Worm (Caenorhabditis elegans) whole organism, L1 larva: Measurements from ENCODE around the gene F49C12.15.

Experiments
- C16A3.4 ChIP-seq: fragments of 150-350 bp; optimal IDR thresholded peaks from 2 replicates; lab custom pipeline; 2014; ENCODE audit warnings: missing biosample characterization, missing genetic modification characterization
- Y116A8C.19 ChIP-seq: sonication (generic microtip); optimal IDR thresholded peaks from 2 replicates; lab custom pipeline; 2016; ENCODE audit warnings: missing compliant biosample characterization, missing genetic modification characterization, borderline replicate concordance
- aha-1 ChIP-seq: fragments of 150-350 bp; optimal IDR thresholded peaks from 2 replicates; lab custom pipeline; 2014; ENCODE audit warnings: missing biosample characterization, missing genetic modification characterization
- ama-1 ChIP-seq: fragments of 150-350 bp; optimal IDR thresholded peaks from 2 replicates; lab custom pipeline; 2014
- blmp-1 ChIP-seq: fragments of 150-350 bp; optimal IDR thresholded peaks from 2 replicates; lab custom pipeline; 2014; ENCODE audit warnings: missing biosample characterization, missing genetic modification characterization
- ceh-82 ChIP-seq, 3 experiments: fragments of 150-350 bp in 1 of 3; sonication (generic microtip) in 2 of 3; optimal IDR thresholded peaks; 2 replicates each; lab custom pipeline; 2014 to 2017; ENCODE audit warnings: missing biosample characterization in 3 of 3, missing genetic modification characterization in 3 of 3
- ces-1 ChIP-seq: fragments of 150-350 bp; optimal IDR thresholded peaks from 2 replicates; lab custom pipeline; 2014; ENCODE audit warnings: missing biosample characterization, missing genetic modification reagents, missing genetic modification characterization
- dpl-1 ChIP-seq, 3 experiments: fragments of 150-350 bp in 2 of 3; sonication (generic microtip) in 1 of 3; optimal IDR thresholded peaks; 2 replicates each; lab custom pipeline; 2014 to 2017; ENCODE audit warnings: missing biosample characterization in 3 of 3, missing genetic modification characterization in 3 of 3, missing genetic modification reagents in 3 of 3
- efl-1 ChIP-seq, 4 experiments: fragments of 150-350 bp; optimal IDR thresholded peaks in 3 of 4; peaks in 1 of 4; 1 replicate in 1 of 4; 2 replicates in 3 of 4; lab custom pipeline; 2014; ENCODE audit warnings: missing biosample characterization in 2 of 4, missing genetic modification characterization in 2 of 4, missing genetic modification reagents in 2 of 4
- egl-27 ChIP-seq, 2 experiments: fragments of 150-350 bp in 1 of 2; sonication (generic microtip); optimal IDR thresholded peaks; 3 replicates each; lab custom pipeline; 2017 to 2018; ENCODE audit warnings: missing biosample characterization in 2 of 2, missing genetic modification characterization in 2 of 2, missing genetic modification reagents in 2 of 2
- elt-2 ChIP-seq: sonication (generic microtip); optimal IDR thresholded peaks from 2 replicates; lab custom pipeline; 2016; ENCODE audit warnings: missing genetic modification characterization, mild to moderate bottlenecking, inconsistent platforms, missing compliant biosample characterization, missing genetic modification reagents
- elt-3 ChIP-seq, 6 experiments: fragments of 150-350 bp in 1 of 6; sonication (generic microtip); optimal IDR thresholded peaks; 2 replicates each; lab custom pipeline; 2017 to 2018; ENCODE audit warnings: missing biosample characterization in 6 of 6, missing genetic modification characterization in 6 of 6, inconsistent platforms in 1 of 6
- hlh-4 ChIP-seq: sonication (generic microtip); optimal IDR thresholded peaks from 2 replicates; lab custom pipeline; 2016; ENCODE audit warnings: mild to moderate bottlenecking, missing genetic modification characterization, missing compliant biosample characterization
- irx-1 ChIP-seq: sonication (generic microtip); optimal IDR thresholded peaks from 2 replicates; lab custom pipeline; 2016; ENCODE audit warnings: missing genetic modification characterization, missing compliant biosample characterization
- lin-14 ChIP-seq: fragments of 200-800 bp; sonication (Bioruptor generic); optimal IDR thresholded peaks from 2 replicates; lab custom pipeline; 2018; ENCODE audit warnings: mild to moderate bottlenecking, missing genetic modification characterization, moderate library complexity, missing compliant biosample characterization
- lin-35 ChIP-seq, 2 experiments: fragments of 150-350 bp; optimal IDR thresholded peaks; 2 replicates each; lab custom pipeline; 2014; ENCODE audit warnings: missing biosample characterization in 2 of 2, missing genetic modification characterization in 2 of 2, missing genetic modification reagents in 2 of 2
- lir-3 ChIP-seq: sonication (generic microtip); optimal IDR thresholded peaks from 2 replicates; lab custom pipeline; 2016; ENCODE audit warnings: mild to moderate bottlenecking, missing genetic modification characterization, moderate library complexity, missing compliant biosample characterization; ENCODE audit not compliant: poor library complexity
- lsy-2 ChIP-seq, 2 experiments: fragments of 150-350 bp; optimal IDR thresholded peaks; 2 replicates each; lab custom pipeline; 2014; ENCODE audit warnings: missing biosample characterization in 2 of 2, missing genetic modification characterization in 2 of 2
- mdl-1 ChIP-seq, 2 experiments: fragments of 150-350 bp; optimal IDR thresholded peaks; 2 replicates each; lab custom pipeline; 2014 to 2017; ENCODE audit warnings: missing biosample characterization in 2 of 2, missing genetic modification characterization in 2 of 2, inconsistent platforms in 1 of 2
- mep-1 ChIP-seq: fragments of 150-350 bp; optimal IDR thresholded peaks from 2 replicates; lab custom pipeline; 2014; ENCODE audit warnings: missing biosample characterization, missing genetic modification characterization
- nhr-11 ChIP-seq: fragments of 150-350 bp; optimal IDR thresholded peaks from 2 replicates; lab custom pipeline; 2014; ENCODE audit warnings: missing biosample characterization, missing genetic modification characterization
- nhr-20 ChIP-seq: sonication (generic microtip); optimal IDR thresholded peaks from 2 replicates; lab custom pipeline; 2016; ENCODE audit warnings: mild to moderate bottlenecking, missing genetic modification characterization, missing compliant biosample characterization
- nhr-47 ChIP-seq: sonication (generic microtip); optimal IDR thresholded peaks from 2 replicates; lab custom pipeline; 2016; ENCODE audit warnings: mild to moderate bottlenecking, missing genetic modification characterization, moderate library complexity, missing compliant biosample characterization
- nhr-71 ChIP-seq: sonication (generic microtip); optimal IDR thresholded peaks from 2 replicates; lab custom pipeline; 2016; ENCODE audit warnings: mild to moderate bottlenecking, missing genetic modification characterization, moderate library complexity, missing compliant biosample characterization
- nhr-77 ChIP-seq: fragments of 150-350 bp; optimal IDR thresholded peaks from 2 replicates; lab custom pipeline; 2014; ENCODE audit warnings: missing biosample characterization, missing genetic modification characterization
- nhr-84 ChIP-seq: sonication (generic microtip); optimal IDR thresholded peaks from 2 replicates; lab custom pipeline; 2017; ENCODE audit warnings: missing biosample characterization, missing genetic modification characterization
- nhr-85 ChIP-seq: sonication (generic microtip); peaks from one replicate; lab custom pipeline; 2016; ENCODE audit warnings: missing genetic modification characterization, inconsistent platforms, missing compliant biosample characterization
- nhr-90 ChIP-seq: sonication (generic microtip); optimal IDR thresholded peaks from 2 replicates; lab custom pipeline; 2016; ENCODE audit warnings: mild to moderate bottlenecking, missing genetic modification characterization, missing compliant biosample characterization; ENCODE audit not compliant: poor library complexity
- pqm-1 ChIP-seq: sonication (generic microtip); optimal IDR thresholded peaks from 3 replicates; lab custom pipeline; 2017; ENCODE audit warnings: missing biosample characterization, missing genetic modification characterization
- rnt-1 ChIP-seq: sonication (generic microtip); optimal IDR thresholded peaks from 2 replicates; lab custom pipeline; 2016; ENCODE audit warnings: mild to moderate bottlenecking, missing genetic modification characterization, moderate library complexity, missing compliant biosample characterization
- snpc-4 ChIP-seq: fragments of 150-350 bp; optimal IDR thresholded peaks from 2 replicates; lab custom pipeline; 2014; ENCODE audit warnings: missing biosample characterization, missing genetic modification characterization
- snu-23 ChIP-seq: sonication (generic microtip); optimal IDR thresholded peaks from 2 replicates; lab custom pipeline; 2016; ENCODE audit warnings: missing genetic modification characterization, missing compliant biosample characterization
- sup-37 ChIP-seq: fragments of 200-800 bp; sonication (Bioruptor generic); optimal IDR thresholded peaks from 2 replicates; lab custom pipeline; 2018; ENCODE audit warnings: mild to moderate bottlenecking, missing genetic modification characterization, missing compliant biosample characterization
- swsn-7 ChIP-seq: sonication (generic microtip); optimal IDR thresholded peaks from 2 replicates; lab custom pipeline; 2016; ENCODE audit warnings: missing genetic modification characterization, missing compliant biosample characterization
- tbx-2 ChIP-seq: sonication (generic microtip); optimal IDR thresholded peaks from 2 replicates; lab custom pipeline; 2016; ENCODE audit warnings: missing genetic modification characterization, missing compliant biosample characterization
- xbp-1 ChIP-seq: sonication (generic microtip); optimal IDR thresholded peaks from 2 replicates; lab custom pipeline; 2016; ENCODE audit warnings: missing genetic modification characterization, missing compliant biosample characterization

Gene F49C12.15

ce11 chrIV:9333007-9333406 is 8.8 kb downstream of the F49C12.15 start:
- TF ChIP-seq ama-1 (lab: Kevin White, UChicago) (peak; percentile 45), nhr-90 (tag; lab: Kevin White, UChicago) (peak; percentile 5), aha-1 (tag; lab: Kevin White, UChicago) (no peak), efl-1 (optimal IDR thresholded peaks at IDR 0.05; lab: Kevin White, UChicago) (no peak), efl-1 (GFP tag; optimal IDR thresholded peaks at IDR 0.05 in 1 of 2; lab: Kevin White, UChicago) (peak in 1 of 2 experiments; percentile 41), sup-37 (GFP tag; lab: Kevin White, UChicago) (no peak), hlh-4 (tag; lab: Kevin White, UChicago) (no peak), ces-1 (GFP tag; lab: Kevin White, UChicago) (no peak), elt-2 (peak; percentile 47)

ce11 chrIV:9335552-9336251 is 11.4 kb downstream of the F49C12.15 start, which contains the start of the genes coa-4 and T20D3.14:
coa-4 (minus strand) TSS chrIV:9335602.
T20D3.14 (minus strand) TSS chrIV:9335909.
- TF ChIP-seq efl-1 (optimal IDR thresholded peaks at IDR 0.05; lab: Kevin White, UChicago) = peak; percentile 50 to 57
- TF ChIP-seq efl-1 (GFP tag; optimal IDR thresholded peaks at IDR 0.05 in 1 of 2; lab: Kevin White, UChicago) = peak; percentile 43 to 83
- TF ChIP-seq blmp-1 (tag; lab: Kevin White, UChicago) = peak; percentile 39
- TF ChIP-seq ceh-82 (tag; optimal IDR thresholded peaks at IDR 0.05; lab: Kevin White, UChicago) = peak in 2 of 3 experiments; percentile 6 to 26
- peak; percentile 48 for TF ChIP-seq xbp-1 (tag; lab: Kevin White, UChicago)
- peak; percentile 53 to 58 for TF ChIP-seq lsy-2 (tag; optimal IDR thresholded peaks at IDR 0.05; lab: Kevin White, UChicago)
- peak; percentile 38 for TF ChIP-seq C16A3.4 (tag; lab: Kevin White, UChicago)
- TF ChIP-seq snu-23 (GFP tag; lab: Kevin White, UChicago) = peak; percentile 75
- TF ChIP-seq lir-3 (tag; lab: Kevin White, UChicago) = no peak
- TF ChIP-seq lin-14 (GFP tag; lab: Kevin White, UChicago) = peak; percentile 75
- peak; percentile 43 for TF ChIP-seq nhr-47 (tag; lab: Kevin White, UChicago)
- no peak for TF ChIP-seq egl-27 (tag; optimal IDR thresholded peaks at IDR 0.05; lab: Kevin White, UChicago)
- peak in 1 of 6 experiments; percentile 43 for TF ChIP-seq elt-3 (tag; optimal IDR thresholded peaks at IDR 0.05; lab: Kevin White, UChicago)
- TF ChIP-seq snpc-4 (tag; lab: Kevin White, UChicago) = peak; percentile 1
- no peak for TF ChIP-seq pqm-1 (tag; lab: Kevin White, UChicago)
- TF ChIP-seq dpl-1 (GFP tag; optimal IDR thresholded peaks at IDR 0.05; lab: Kevin White, UChicago) = peak in 2 of 3 experiments; percentile 17 to 48
- TF ChIP-seq tbx-2 (tag; lab: Kevin White, UChicago) = peak; percentile 43
- TF ChIP-seq Y116A8C.19 (tag; lab: Kevin White, UChicago) = no peak
- TF ChIP-seq mep-1 = peak; percentile 41
- peak in 1 of 2 experiments; percentile 54 for TF ChIP-seq mdl-1 (tag; optimal IDR thresholded peaks at IDR 0.05; lab: Kevin White, UChicago)
- peak; percentile 11 for TF ChIP-seq nhr-77 (tag; lab: Kevin White, UChicago)
- peak; percentile 39 for TF ChIP-seq swsn-7 (tag; lab: Kevin White, UChicago)
- peak; percentile 33 for TF ChIP-seq rnt-1 (tag; lab: Kevin White, UChicago)
- peak; percentile 9 for TF ChIP-seq irx-1 (tag; lab: Kevin White, UChicago)
- peak; percentile 71 for TF ChIP-seq nhr-71 (tag; lab: Kevin White, UChicago)
- peak; percentile 64 for TF ChIP-seq nhr-20
- TF ChIP-seq nhr-11 = no peak
- peak; percentile 41 to 64 for TF ChIP-seq lin-35 (GFP tag; optimal IDR thresholded peaks at IDR 0.05; lab: Kevin White, UChicago)
- peak; percentile 55 for TF ChIP-seq nhr-85
- no peak for TF ChIP-seq nhr-84
- peak; percentile 17 for TF ChIP-seq elt-2

ce11 chrIV:9336538-9337090 is 12.4 kb downstream of the F49C12.15 start, which contains the start of gene T20D3.5:
T20D3.5 (plus strand) TSS chrIV:9337040.
- TF ChIP-seq rnt-1 (tag; lab: Kevin White, UChicago) (peak; percentile 13), nhr-71 (tag; lab: Kevin White, UChicago) (no peak)
